Fruit fly (Drosophila melanogaster) whole organism, embryonic: ENCODE measurements around the gene Glt.

Source experiments
- CG10147 ChIP-seq: fragments of 200-800 bp; sonication (Bioruptor generic); optimal IDR thresholded peaks from 2 replicates; lab custom pipeline; 2019; ENCODE audit warnings: missing biosample characterization, mild to moderate bottlenecking, missing genetic modification characterization, moderate library complexity
- CG10321 ChIP-seq: fragments of 200-800 bp; sonication (Bioruptor generic); IDR thresholded peaks from 2 replicates; pipeline ENCODE4 v1.3.6; 2022; ENCODE audit warnings: missing biosample characterization, missing genetic modification characterization
- CG12071 ChIP-seq: fragments of 200-800 bp; sonication (Bioruptor generic); optimal IDR thresholded peaks from 3 replicates; lab custom pipeline; 2018; ENCODE audit warnings: missing biosample characterization, mild to moderate bottlenecking, missing genetic modification characterization
- CG12104 ChIP-seq: fragments of 200-800 bp; sonication (Bioruptor generic); optimal IDR thresholded peaks from 3 replicates; lab custom pipeline; 2016; ENCODE audit warnings: missing biosample characterization, missing genetic modification characterization
- CG14710 ChIP-seq: fragments of 200-800 bp; sonication (Bioruptor generic); optimal IDR thresholded peaks from 3 replicates; lab custom pipeline; 2019; ENCODE audit warnings: missing biosample characterization, mild to moderate bottlenecking, missing genetic modification characterization, moderate library complexity
- CG14860 ChIP-seq: fragments of 200-800 bp; sonication (Bioruptor generic); IDR thresholded peaks from 3 replicates; pipeline ENCODE4 v1.3.6; 2022; ENCODE audit warnings: missing biosample characterization, missing genetic modification characterization; ENCODE audit not compliant: partially characterized antibody
- CG16813 ChIP-seq: fragments of 200-800 bp; sonication (Bioruptor generic); IDR thresholded peaks from 3 replicates; pipeline ENCODE4 v1.3.6; 2022; ENCODE audit warnings: missing biosample characterization, missing genetic modification characterization; ENCODE audit not compliant: partially characterized antibody
- CG17186 ChIP-seq: fragments of 200-800 bp; sonication (Bioruptor generic); optimal IDR thresholded peaks from 3 replicates; lab custom pipeline; 2017; ENCODE audit warnings: missing biosample characterization, missing genetic modification reagents, missing genetic modification characterization
- CG17385 ChIP-seq: fragments of 200-800 bp; sonication (Bioruptor generic); optimal IDR thresholded peaks from 3 replicates; lab custom pipeline; 2018; ENCODE audit warnings: missing biosample characterization, mild to moderate bottlenecking, missing genetic modification characterization
- CG18011 ChIP-seq: fragments of 200-800 bp; sonication (Bioruptor generic); optimal IDR thresholded peaks from 2 replicates; lab custom pipeline; 2017; ENCODE audit warnings: missing biosample characterization, missing genetic modification characterization, mild to moderate bottlenecking, moderate library complexity, missing genotype
- CG31224 ChIP-seq: fragments of 200-800 bp; sonication (Bioruptor generic); IDR thresholded peaks from 2 replicates; pipeline ENCODE4 v1.3.6; 2022; ENCODE audit warnings: missing biosample characterization, missing genetic modification characterization
- CG31441 ChIP-seq: fragments of 200-800 bp; sonication (Bioruptor generic); IDR thresholded peaks from 2 replicates; pipeline ENCODE4 v1.3.6; 2022; ENCODE audit warnings: missing biosample characterization, missing genetic modification characterization
- CG3407 ChIP-seq: fragments of 200-800 bp; sonication (Bioruptor generic); optimal IDR thresholded peaks from 2 replicates; lab custom pipeline; 2018; ENCODE audit warnings: missing biosample characterization, mild to moderate bottlenecking, missing genetic modification characterization
- CG34422 ChIP-seq: fragments of 200-800 bp; sonication (Bioruptor generic); IDR thresholded peaks from 3 replicates; pipeline ENCODE4 v1.3.6; 2022; ENCODE audit warnings: missing biosample characterization, missing genetic modification characterization
- CG3838 ChIP-seq: fragments of 200-800 bp; sonication (Bioruptor generic); optimal IDR thresholded peaks from 3 replicates; lab custom pipeline; 2016; ENCODE audit warnings: missing biosample characterization, missing genetic modification characterization
- CG42726 ChIP-seq: fragments of 200-800 bp; sonication (Bioruptor generic); IDR thresholded peaks from 2 replicates; pipeline ENCODE4 v1.3.6; 2022; ENCODE audit warnings: missing biosample characterization, missing genetic modification characterization; ENCODE audit not compliant: partially characterized antibody
- CG6791 ChIP-seq: fragments of 200-800 bp; sonication (Bioruptor generic); IDR thresholded peaks from 3 replicates; pipeline ENCODE4 v1.3.6; 2022; ENCODE audit warnings: missing biosample characterization, missing genetic modification characterization; ENCODE audit not compliant: partially characterized antibody
- CG6854 ChIP-seq: fragments of 200-800 bp; sonication (Bioruptor generic); optimal IDR thresholded peaks from 3 replicates; lab custom pipeline; 2017; ENCODE audit warnings: missing biosample characterization, mild to moderate bottlenecking, missing genetic modification characterization
- CG7556 ChIP-seq: fragments of 200-800 bp; sonication (Bioruptor generic); optimal IDR thresholded peaks from 2 replicates; lab custom pipeline; 2017; ENCODE audit warnings: missing biosample characterization, mild to moderate bottlenecking, missing genetic modification characterization
- CG7963 ChIP-seq: fragments of 200-800 bp; sonication (Bioruptor generic); IDR thresholded peaks from 3 replicates; pipeline ENCODE4 v1.3.6; 2022; ENCODE audit warnings: missing biosample characterization, missing genetic modification characterization; ENCODE audit not compliant: partially characterized antibody
- CG8290 ChIP-seq, 3 experiments: fragments of 200-800 bp; sonication (Bioruptor generic); optimal IDR thresholded peaks; 2 replicates each; lab custom pipeline; 2016 to 2019; ENCODE audit warnings: missing biosample characterization in 3 of 3, missing genetic modification characterization in 3 of 3, mild to moderate bottlenecking in 2 of 3, moderate library complexity in 1 of 3
- CG9609 ChIP-seq: fragments of 200-800 bp; sonication (Bioruptor generic); optimal IDR thresholded peaks from 3 replicates; lab custom pipeline; 2016; ENCODE audit warnings: missing biosample characterization, missing genetic modification characterization
- Eip74EF ChIP-seq, 2 experiments: fragments of 200-800 bp in 1 of 2; fragments of >200 bp in 1 of 2; sonication (Bioruptor generic) in 1 of 2; optimal IDR thresholded peaks; 2 replicates each; lab custom pipeline; 2017 to 2019; ENCODE audit warnings: missing biosample characterization in 2 of 2, missing genetic modification characterization in 2 of 2, mild to moderate bottlenecking in 1 of 2, moderate library complexity in 1 of 2
- HLHmδ ChIP-seq: fragments of 200-800 bp; sonication (Bioruptor generic); optimal IDR thresholded peaks from 2 replicates; lab custom pipeline; 2018; ENCODE audit warnings: missing biosample characterization, mild to moderate bottlenecking, missing genetic modification characterization, moderate library complexity
- NC2α ChIP-seq: fragments of 200-800 bp; sonication (Bioruptor generic); optimal IDR thresholded peaks from 2 replicates; lab custom pipeline; 2016; ENCODE audit warnings: missing biosample characterization, missing genetic modification characterization
- Opbp ChIP-seq: fragments of 200-800 bp; sonication (Bioruptor generic); IDR thresholded peaks from 3 replicates; pipeline ENCODE4 v1.3.6; 2022; ENCODE audit warnings: missing biosample characterization, missing genetic modification characterization; ENCODE audit not compliant: partially characterized antibody
- Scr ChIP-seq: fragments of 200-800 bp; sonication (Bioruptor generic); IDR thresholded peaks from 2 replicates; pipeline ENCODE4 v1.3.6; 2022; ENCODE audit warnings: missing biosample characterization, missing genetic modification characterization; ENCODE audit not compliant: partially characterized antibody
- Sox102F ChIP-seq: fragments of 200-800 bp; sonication (Bioruptor generic); optimal IDR thresholded peaks from 2 replicates; lab custom pipeline; 2018; ENCODE audit warnings: missing biosample characterization, mild to moderate bottlenecking, missing genetic modification characterization, moderate library complexity
- ase ChIP-seq: fragments of 200-800 bp; sonication (Bioruptor generic); IDR thresholded peaks from 3 replicates; pipeline ENCODE4 v1.3.6; 2022; ENCODE audit warnings: missing biosample characterization, missing genetic modification characterization
- bbx ChIP-seq: fragments of 200-800 bp; sonication (Bioruptor generic); IDR thresholded peaks from 2 replicates; pipeline ENCODE4 v1.3.6; 2022; ENCODE audit warnings: missing biosample characterization, missing genetic modification characterization; ENCODE audit not compliant: partially characterized antibody
- bcd ChIP-seq: fragments of 200-800 bp; sonication (Bioruptor generic); optimal IDR thresholded peaks from 2 replicates; lab custom pipeline; 2017; ENCODE audit warnings: missing biosample characterization, mild to moderate bottlenecking, missing genetic modification characterization
- br ChIP-seq: fragments of >200 bp; optimal IDR thresholded peaks from 2 replicates; lab custom pipeline; 2017
- chm ChIP-seq: fragments of 200-800 bp; sonication (Bioruptor generic); IDR thresholded peaks from 2 replicates; pipeline ENCODE4 v1.3.6; 2022; ENCODE audit warnings: missing biosample characterization, missing genetic modification characterization
- chn ChIP-seq: fragments of 200-800 bp; sonication (Bioruptor generic); optimal IDR thresholded peaks from 2 replicates; lab custom pipeline; 2016; ENCODE audit warnings: missing biosample characterization, missing genetic modification characterization
- dati ChIP-seq: fragments of 200-800 bp; sonication (Bioruptor generic); IDR thresholded peaks from 2 replicates; pipeline ENCODE4 v1.3.6; 2022; ENCODE audit warnings: missing biosample characterization, missing genetic modification characterization
- disco-r ChIP-seq: fragments of 200-800 bp; sonication (Bioruptor generic); optimal IDR thresholded peaks from 2 replicates; lab custom pipeline; 2016; ENCODE audit warnings: missing biosample characterization, missing genetic modification characterization
- eyg ChIP-seq: fragments of 200-800 bp; sonication (Bioruptor generic); optimal IDR thresholded peaks from 3 replicates; lab custom pipeline; 2016; ENCODE audit warnings: missing biosample characterization, missing genetic modification characterization
- ftz-f1 ChIP-seq: fragments of 200-800 bp; sonication (Bioruptor generic); optimal IDR thresholded peaks from 2 replicates; lab custom pipeline; 2016; ENCODE audit warnings: missing biosample characterization, missing genetic modification characterization
- gem ChIP-seq: fragments of 200-800 bp; sonication (Bioruptor generic); optimal IDR thresholded peaks from 2 replicates; lab custom pipeline; 2019; ENCODE audit warnings: missing biosample characterization, mild to moderate bottlenecking, missing genetic modification characterization, moderate library complexity
- hkb ChIP-seq, 2 experiments: fragments of 200-800 bp in 1 of 2; fragments of >200 bp in 1 of 2; sonication (Bioruptor generic) in 1 of 2; IDR thresholded peaks in 1 of 2; optimal IDR thresholded peaks in 1 of 2; 2 replicates each; pipeline versions ENCODE4 v1.3.6 to Lab custom; 2017 to 2022; ENCODE audit warnings: missing biosample characterization in 1 of 2, missing genetic modification characterization in 1 of 2
- jigr1 ChIP-seq: fragments of 200-800 bp; sonication (Bioruptor generic); IDR thresholded peaks from 3 replicates; pipeline ENCODE4 v1.3.6; 2022; ENCODE audit warnings: missing biosample characterization, missing genetic modification characterization
- klu ChIP-seq: fragments of 200-800 bp; sonication (Bioruptor generic); IDR thresholded peaks from 2 replicates; pipeline ENCODE4 v1.3.6; 2022; ENCODE audit warnings: missing biosample characterization, missing genetic modification characterization
- knrl ChIP-seq: fragments of 200-800 bp; sonication (Bioruptor generic); IDR thresholded peaks from 3 replicates; pipeline ENCODE4 v1.3.6; 2022; ENCODE audit warnings: missing biosample characterization, missing genetic modification characterization; ENCODE audit not compliant: partially characterized antibody
- nerfin-2 ChIP-seq: fragments of 200-800 bp; sonication (Bioruptor generic); IDR thresholded peaks from 2 replicates; pipeline ENCODE4 v1.3.6; 2022; ENCODE audit warnings: missing biosample characterization, missing genetic modification characterization; ENCODE audit not compliant: partially characterized antibody
- row ChIP-seq: fragments of 200-800 bp; sonication (Bioruptor generic); IDR thresholded peaks from 3 replicates; pipeline ENCODE4 v1.3.6; 2022; ENCODE audit warnings: missing biosample characterization, missing genetic modification characterization
- schlank ChIP-seq: fragments of 200-800 bp; sonication (Bioruptor generic); optimal IDR thresholded peaks from 2 replicates; lab custom pipeline; 2018; ENCODE audit warnings: missing biosample characterization, mild to moderate bottlenecking, missing genetic modification characterization
- sim ChIP-seq: fragments of 200-800 bp; sonication (Bioruptor generic); IDR thresholded peaks from 2 replicates; pipeline ENCODE4 v1.3.6; 2022; ENCODE audit warnings: missing biosample characterization, missing genetic modification characterization
- tio ChIP-seq: fragments of 200-800 bp; sonication (Bioruptor generic); optimal IDR thresholded peaks from 2 replicates; lab custom pipeline; 2017; ENCODE audit warnings: missing biosample characterization, missing genetic modification characterization, inconsistent platforms
- vnd ChIP-seq: fragments of 200-800 bp; sonication (Bioruptor generic); IDR thresholded peaks from 3 replicates; pipeline ENCODE4 v1.3.6; 2022; ENCODE audit warnings: missing biosample characterization, missing genetic modification characterization; ENCODE audit not compliant: partially characterized antibody

Gene Glt

DNA sequence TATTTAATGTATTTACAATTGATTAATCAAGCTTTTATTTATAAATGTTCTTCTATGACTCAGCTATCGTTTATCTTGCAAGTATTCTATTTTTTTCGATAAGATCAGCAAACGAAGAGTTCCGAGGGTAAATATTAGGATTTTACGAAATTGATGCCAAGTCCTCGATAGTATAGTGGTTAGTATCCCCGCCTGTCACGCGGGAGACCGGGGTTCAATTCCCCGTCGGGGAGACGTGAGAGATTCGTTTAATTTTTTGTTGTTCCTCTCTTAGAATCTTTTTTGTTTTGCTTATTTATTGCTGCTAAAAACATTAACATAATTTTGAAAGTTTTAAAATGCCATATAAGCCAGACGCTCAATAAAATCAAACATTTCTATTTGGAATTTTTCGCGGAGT, 6.5 kb downstream of the Glt start (continued):
- TF ChIP-seq CG6791 (GFP tag; lab: Robert Waterston, UW), result peak; percentile 87
- no peak for TF ChIP-seq CG31224 (GFP tag; lab: Robert Waterston, UW)
- peak; percentile 85 for TF ChIP-seq CG16813 (GFP tag; lab: Robert Waterston, UW)
- peak; percentile 61 for TF ChIP-seq nerfin-2 (GFP tag; lab: Robert Waterston, UW)
- TF ChIP-seq HLHmδ (GFP tag; lab: Kevin White, UChicago), result no peak
- TF ChIP-seq tio, result no peak
- TF ChIP-seq bcd, result no peak
- TF ChIP-seq schlank (tag; lab: Kevin White, UChicago), result no peak
- no peak for TF ChIP-seq jigr1 (GFP tag; lab: Robert Waterston, UW)
- no peak for TF ChIP-seq ftz-f1 (GFP tag; lab: Kevin White, UChicago)
- no peak for TF ChIP-seq CG14710 (tag; lab: Kevin White, UChicago)
- no peak for TF ChIP-seq ase (GFP tag; lab: Robert Waterston, UW)
- TF ChIP-seq eyg (GFP tag; lab: Kevin White, UChicago), result no peak
- peak; percentile 46 for TF ChIP-seq CG14860
- no peak for TF ChIP-seq chm
- peak; percentile 75; the same call in 2 of the 3 replicates for TF ChIP-seq Opbp (GFP tag; lab: Robert Waterston, UW)
- TF ChIP-seq sim (GFP tag; lab: Robert Waterston, UW), result no peak
- TF ChIP-seq CG12071 (GFP tag; lab: Kevin White, UChicago), result no peak
- TF ChIP-seq dati (GFP tag; lab: Robert Waterston, UW), result no peak
- no peak for TF ChIP-seq CG7556 (GFP tag; lab: Kevin White, UChicago)
- no peak for TF ChIP-seq Sox102F (GFP tag; lab: Kevin White, UChicago)
- TF ChIP-seq Eip74EF (GFP tag; optimal IDR thresholded peaks at IDR 0.05; lab: Kevin White, UChicago), result no peak
- TF ChIP-seq Scr (GFP tag; lab: Robert Waterston, UW), result peak; percentile 59
- no peak for TF ChIP-seq hkb (optimal IDR thresholded peaks at IDR 0.05; lab: Kevin White, UChicago)
- TF ChIP-seq hkb (GFP tag; IDR thresholded peaks at IDR 0.05; lab: Robert Waterston, UW), result no peak
- no peak for TF ChIP-seq CG3838 (GFP tag; lab: Kevin White, UChicago)
- TF ChIP-seq row (GFP tag; lab: Robert Waterston, UW), result no peak
- TF ChIP-seq CG31441, result no peak
- TF ChIP-seq chn (GFP tag; lab: Kevin White, UChicago), result no peak
- TF ChIP-seq klu (GFP tag; lab: Robert Waterston, UW), result no peak
- no peak for TF ChIP-seq CG10321 (GFP tag; lab: Robert Waterston, UW)
- no peak for TF ChIP-seq CG18011
- no peak for TF ChIP-seq CG12104 (GFP tag; lab: Kevin White, UChicago)
- no peak for TF ChIP-seq CG10147 (GFP tag; lab: Kevin White, UChicago)
- TF ChIP-seq CG9609 (GFP tag; lab: Kevin White, UChicago), result no peak
- TF ChIP-seq knrl (GFP tag; lab: Robert Waterston, UW), result peak; percentile 28; the same call in 1 of the 3 replicates
- peak; percentile 52; the same call in 1 of the 2 replicates for TF ChIP-seq CG42726 (GFP tag; lab: Robert Waterston, UW)
- no peak for TF ChIP-seq CG3407
- TF ChIP-seq br (lab: Kevin White, UChicago), result no peak
- TF ChIP-seq CG34422 (GFP tag; lab: Robert Waterston, UW), result no peak
- TF ChIP-seq CG7963, result peak; percentile 68
- TF ChIP-seq CG6854 (GFP tag; lab: Kevin White, UChicago), result no peak
- no peak for TF ChIP-seq CG17186
- no peak for TF ChIP-seq NC2α
- no peak for TF ChIP-seq disco-r
- no peak for TF ChIP-seq CG17385 (GFP tag; lab: Kevin White, UChicago)
- TF ChIP-seq bbx, result peak; percentile 47; the same call in 1 of the 2 replicates
- peak; percentile 22 for TF ChIP-seq CG8290 (GFP tag; optimal IDR thresholded peaks at IDR 0.05; lab: Kevin White, UChicago)
- TF ChIP-seq CG8290 (tag; optimal IDR thresholded peaks at IDR 0.05; lab: Kevin White, UChicago), result no peak
- TF ChIP-seq gem (tag; lab: Kevin White, UChicago), result no peak
- TF ChIP-seq vnd (GFP tag; lab: Robert Waterston, UW), result peak; percentile 43; the same call in 1 of the 3 replicates
